Worm (Caenorhabditis elegans) whole organism, young adult: ENCODE measurements around the gene R08C7.4.

ENCODE experiments used
- B0019.2 ChIP-seq: fragments of 200-800 bp; sonication (Bioruptor generic); conservative IDR thresholded peaks from 2 replicates; pipeline ENCODE4 v1.3.6; 2022; ENCODE audit warnings: missing genetic modification reagents, missing genetic modification characterization, missing compliant biosample characterization
- B0261.1 ChIP-seq: sonication (generic microtip); optimal IDR thresholded peaks from 2 replicates; lab custom pipeline; 2016; ENCODE audit warnings: mild to moderate bottlenecking, missing genetic modification characterization, moderate library complexity, missing compliant biosample characterization
- B0336.3 ChIP-seq: fragments of 200-800 bp; sonication (Bioruptor generic); IDR thresholded peaks from 2 replicates; pipeline ENCODE4 v1.3.6; 2022; ENCODE audit warnings: missing genetic modification characterization, missing compliant biosample characterization
- F10E7.11 ChIP-seq: sonication (generic microtip); optimal IDR thresholded peaks from 2 replicates; lab custom pipeline; 2017; ENCODE audit warnings: mild to moderate bottlenecking, missing genetic modification characterization, moderate library complexity, missing compliant biosample characterization
- F49E8.2 ChIP-seq: sonication (generic microtip); optimal IDR thresholded peaks from 3 replicates; lab custom pipeline; 2017; ENCODE audit warnings: missing genetic modification characterization, mild to moderate bottlenecking, missing compliant biosample characterization, antibody characterized with exemption, moderate library complexity; ENCODE audit not compliant: insufficient read depth
- F52B5.7 ChIP-seq: sonication (generic microtip); optimal IDR thresholded peaks from 2 replicates; lab custom pipeline; 2016; ENCODE audit warnings: mild to moderate bottlenecking, missing genetic modification characterization, missing compliant biosample characterization
- K11D2.4 ChIP-seq: fragments of 200-800 bp; sonication (Bioruptor generic); IDR thresholded peaks from 2 replicates; pipeline ENCODE4 v1.3.6; 2022; ENCODE audit warnings: missing genetic modification reagents, missing genetic modification characterization, missing compliant biosample characterization
- K12H6.12 ChIP-seq: fragments of 200-800 bp; sonication (Bioruptor generic); optimal IDR thresholded peaks from 2 replicates; lab custom pipeline; 2018; ENCODE audit warnings: mild to moderate bottlenecking, missing genetic modification characterization, missing compliant biosample characterization
- T26A5.8 ChIP-seq: sonication (generic microtip); optimal IDR thresholded peaks from 2 replicates; lab custom pipeline; 2016; ENCODE audit warnings: missing genetic modification characterization, missing compliant biosample characterization
- Y79H2A.3 ChIP-seq: fragments of 200-800 bp; sonication (Bioruptor generic); conservative IDR thresholded peaks from 2 replicates; pipeline ENCODE4 v1.3.6; 2022; ENCODE audit warnings: missing genetic modification reagents, missing genetic modification characterization, missing compliant biosample characterization
- Y95B8A.8 ChIP-seq: fragments of 200-800 bp; sonication (Bioruptor generic); IDR thresholded peaks from 2 replicates; pipeline ENCODE4 v1.3.6; 2022; ENCODE audit warnings: missing genetic modification reagents, missing genetic modification characterization, missing compliant biosample characterization
- akir-1 ChIP-seq: fragments of 200-800 bp; sonication (Bioruptor generic); optimal IDR thresholded peaks from 2 replicates; lab custom pipeline; 2018; ENCODE audit warnings: mild to moderate bottlenecking, missing genetic modification characterization, moderate library complexity, missing compliant biosample characterization
- aptf-2 ChIP-seq: fragments of 200-800 bp; sonication (Bioruptor generic); conservative IDR thresholded peaks from 2 replicates; pipeline ENCODE4 v1.3.6; 2022; ENCODE audit warnings: missing genetic modification reagents, missing genetic modification characterization, missing compliant biosample characterization
- cebp-1 ChIP-seq, 2 experiments: fragments of 200-800 bp in 1 of 2; sonication (Bioruptor generic) in 1 of 2; sonication (generic microtip) in 1 of 2; IDR thresholded peaks in 1 of 2; optimal IDR thresholded peaks in 1 of 2; 2 replicates each; pipeline versions ENCODE4 v1.3.6 to Lab custom; 2017 to 2022; ENCODE audit warnings: missing compliant biosample characterization in 2 of 2, missing genetic modification characterization in 2 of 2, mild to moderate bottlenecking in 1 of 2, missing genetic modification reagents in 1 of 2, moderate library complexity in 1 of 2
- ceh-91 ChIP-seq: fragments of 200-800 bp; sonication (Bioruptor generic); IDR thresholded peaks from 2 replicates; pipeline ENCODE4 v1.3.6; 2022; ENCODE audit warnings: missing genetic modification reagents, missing genetic modification characterization, missing compliant biosample characterization
- efl-1 ChIP-seq: fragments of 150-350 bp; optimal IDR thresholded peaks from 2 replicates; lab custom pipeline; 2014; ENCODE audit warnings: missing biosample characterization, missing genetic modification reagents, missing genetic modification characterization
- egl-44 ChIP-seq: fragments of 200-800 bp; sonication (Bioruptor generic); IDR thresholded peaks from 2 replicates; pipeline ENCODE4 v1.3.6; 2022; ENCODE audit warnings: missing genetic modification reagents, missing genetic modification characterization, missing compliant biosample characterization
- ets-4 ChIP-seq: fragments of 200-800 bp; sonication (Bioruptor generic); optimal IDR thresholded peaks from 2 replicates; lab custom pipeline; 2018; ENCODE audit warnings: mild to moderate bottlenecking, missing genetic modification characterization, missing compliant biosample characterization
- fkh-3 ChIP-seq: sonication (generic microtip); optimal IDR thresholded peaks from 2 replicates; lab custom pipeline; 2016; ENCODE audit warnings: mild to moderate bottlenecking, missing genetic modification characterization, missing compliant biosample characterization
- hlh-26 ChIP-seq: fragments of 200-800 bp; sonication (Bioruptor generic); conservative IDR thresholded peaks from 2 replicates; pipeline ENCODE4 v1.3.6; 2022; ENCODE audit warnings: missing genetic modification reagents, missing genetic modification characterization, missing compliant biosample characterization
- hsf-1 ChIP-seq: fragments of 200-800 bp; sonication (Bioruptor generic); IDR thresholded peaks from 2 replicates; pipeline ENCODE4 v1.3.6; 2022; ENCODE audit warnings: missing genetic modification reagents, missing genetic modification characterization, missing compliant biosample characterization
- lag-1 ChIP-seq: fragments of 200-800 bp; sonication (Bioruptor generic); IDR thresholded peaks from 2 replicates; pipeline ENCODE4 v1.3.6; 2022; ENCODE audit warnings: missing genetic modification reagents, missing genetic modification characterization, missing compliant biosample characterization
- lin-35 ChIP-seq, 3 experiments: fragments of 150-350 bp in 2 of 3; sonication (generic microtip) in 1 of 3; optimal IDR thresholded peaks; 2 replicates each; lab custom pipeline; 2014 to 2018; ENCODE audit warnings: missing biosample characterization in 3 of 3, missing genetic modification characterization in 3 of 3, missing genetic modification reagents in 3 of 3
- lin-40 ChIP-seq: sonication (generic microtip); optimal IDR thresholded peaks from 2 replicates; lab custom pipeline; 2016; ENCODE audit warnings: missing genetic modification characterization, mild to moderate bottlenecking, missing compliant biosample characterization, missing genotype, missing genetic modification reagents
- lin-54 ChIP-seq: fragments of 200-800 bp; sonication (Bioruptor generic); optimal IDR thresholded peaks from 2 replicates; lab custom pipeline; 2018; ENCODE audit warnings: mild to moderate bottlenecking, missing genetic modification characterization, missing compliant biosample characterization
- lir-1 ChIP-seq: fragments of 200-800 bp; sonication (Bioruptor generic); conservative IDR thresholded peaks from 2 replicates; pipeline ENCODE4 v1.3.6; 2022; ENCODE audit warnings: missing genetic modification reagents, missing genetic modification characterization, missing compliant biosample characterization
- madf-6 ChIP-seq: fragments of 200-800 bp; sonication (Bioruptor generic); IDR thresholded peaks from 2 replicates; pipeline ENCODE4 v1.3.6; 2022; ENCODE audit warnings: missing genetic modification reagents, missing genetic modification characterization, missing compliant biosample characterization
- mes-4 ChIP-seq: sonication (generic microtip); optimal IDR thresholded peaks from 2 replicates; lab custom pipeline; 2016; ENCODE audit warnings: missing genotype, missing genetic modification characterization, missing compliant biosample characterization
- nfya-1 ChIP-seq: sonication (generic microtip); optimal IDR thresholded peaks from 2 replicates; lab custom pipeline; 2017; ENCODE audit warnings: antibody characterized with exemption, missing compliant biosample characterization, missing genetic modification characterization, borderline replicate concordance; ENCODE audit not compliant: insufficient read depth
- nfya-2 ChIP-seq: fragments of 200-800 bp; sonication (Bioruptor generic); IDR thresholded peaks from 2 replicates; pipeline ENCODE4 v1.3.6; 2022; ENCODE audit warnings: missing genetic modification reagents, missing genetic modification characterization, missing compliant biosample characterization
- nhr-27 ChIP-seq: fragments of 200-800 bp; sonication (Bioruptor generic); optimal IDR thresholded peaks from 2 replicates; lab custom pipeline; 2018; ENCODE audit warnings: mild to moderate bottlenecking, missing genetic modification characterization, moderate library complexity, missing compliant biosample characterization
- pbrm-1 ChIP-seq: fragments of 200-800 bp; sonication (Bioruptor generic); IDR thresholded peaks from 2 replicates; pipeline ENCODE4 v1.3.6; 2022; ENCODE audit warnings: missing genetic modification reagents, missing genetic modification characterization, missing compliant biosample characterization
- sea-2 ChIP-seq: fragments of 200-800 bp; sonication (Bioruptor generic); IDR thresholded peaks from 2 replicates; pipeline ENCODE4 v1.3.6; 2022; ENCODE audit warnings: missing genetic modification characterization, missing compliant biosample characterization
- snpc-3.4 ChIP-seq: sonication (generic microtip); optimal IDR thresholded peaks from 2 replicates; lab custom pipeline; 2017; ENCODE audit warnings: missing genetic modification characterization, mild to moderate bottlenecking, missing compliant biosample characterization, antibody characterized with exemption, moderate library complexity, missing genotype, missing genetic modification reagents
- snpc-4 ChIP-seq, 5 experiments: fragments of 150-350 bp in 1 of 5; sonication (generic microtip) in 4 of 5; optimal IDR thresholded peaks; 2 replicates each; lab custom pipeline; 2014 to 2018; ENCODE audit warnings: missing genetic modification characterization in 5 of 5, missing biosample characterization in 3 of 5, antibody characterized with exemption in 2 of 5, mild to moderate bottlenecking in 2 of 5, missing compliant biosample characterization in 2 of 5, missing genotype in 2 of 5, moderate library complexity in 2 of 5, missing genetic modification reagents in 1 of 5
- somi-1 ChIP-seq: fragments of 200-800 bp; sonication (Bioruptor generic); optimal IDR thresholded peaks from 2 replicates; lab custom pipeline; 2018; ENCODE audit warnings: mild to moderate bottlenecking, missing genetic modification characterization, missing compliant biosample characterization
- tlf-1 ChIP-seq: fragments of 200-800 bp; sonication (Bioruptor generic); optimal IDR thresholded peaks from 2 replicates; lab custom pipeline; 2018; ENCODE audit warnings: mild to moderate bottlenecking, missing genetic modification characterization, missing compliant biosample characterization
- unc-130 ChIP-seq: sonication (generic microtip); optimal IDR thresholded peaks from 2 replicates; lab custom pipeline; 2016; ENCODE audit warnings: missing genetic modification reagents, missing genetic modification characterization, missing compliant biosample characterization
- unc-62 ChIP-seq: fragments of 150-350 bp; optimal IDR thresholded peaks from 2 replicates; lab custom pipeline; 2014; ENCODE audit warnings: missing biosample characterization, missing genetic modification reagents, missing genetic modification characterization
- zfh-2 ChIP-seq: fragments of 200-800 bp; sonication (Bioruptor generic); conservative IDR thresholded peaks from 2 replicates; pipeline ENCODE4 v1.3.6; 2022; ENCODE audit warnings: missing genetic modification reagents, missing genetic modification characterization, missing compliant biosample characterization
- ztf-22 ChIP-seq: fragments of 200-800 bp; sonication (Bioruptor generic); optimal IDR thresholded peaks from 2 replicates; lab custom pipeline; 2018; ENCODE audit warnings: mild to moderate bottlenecking, missing genetic modification characterization, moderate library complexity, missing compliant biosample characterization
- ztf-26 ChIP-seq: sonication (generic microtip); optimal IDR thresholded peaks from 2 replicates; lab custom pipeline; 2017; ENCODE audit warnings: missing genetic modification characterization, missing compliant biosample characterization
- ztf-28 ChIP-seq: fragments of 200-800 bp; sonication (Bioruptor generic); IDR thresholded peaks from 2 replicates; pipeline ENCODE4 v1.3.6; 2022; ENCODE audit warnings: missing genetic modification reagents, missing genetic modification characterization, missing compliant biosample characterization

R08C7.4 gene

DNA sequence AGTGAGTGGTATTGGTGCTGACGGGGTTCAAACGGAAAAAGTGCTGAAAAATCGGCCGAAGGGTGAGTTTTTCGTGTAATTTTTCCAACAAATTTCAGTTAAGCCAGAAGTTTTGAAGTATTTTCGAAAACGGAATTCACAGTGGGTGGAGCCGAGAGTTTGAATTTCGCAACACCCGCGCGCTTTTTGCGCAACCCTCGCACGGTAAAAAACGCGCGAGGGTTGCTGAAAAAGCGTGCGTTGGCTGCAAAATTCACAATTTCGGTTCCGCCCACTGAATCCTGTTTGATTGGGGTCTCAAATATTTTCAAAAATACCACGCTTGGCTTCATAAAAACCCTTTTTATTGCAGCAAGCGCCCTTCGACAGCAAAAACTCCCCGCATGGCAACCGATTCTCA, 12.5 kb downstream of the R08C7.4 start (continued):
- TF ChIP-seq efl-1, result no peak
- TF ChIP-seq cebp-1 (GFP tag; IDR thresholded peaks at IDR 0.05; lab: Robert Waterston, UW), result no peak
- peak; percentile 91 for TF ChIP-seq cebp-1 (tag; optimal IDR thresholded peaks at IDR 0.05; lab: Kevin White, UChicago)
- TF ChIP-seq fkh-3 (tag; lab: Kevin White, UChicago), result no peak
- peak; percentile 67 for TF ChIP-seq madf-6
- no peak for TF ChIP-seq ztf-22 (GFP tag; lab: Kevin White, UChicago)
- no peak for TF ChIP-seq nfya-1
- TF ChIP-seq aptf-2 (GFP tag; lab: Robert Waterston, UW), result no peak
- TF ChIP-seq pbrm-1, result peak; percentile 57
- no peak for TF ChIP-seq akir-1 (GFP tag; lab: Kevin White, UChicago)
- peak; percentile 56; the same call in 1 of the 2 replicates for TF ChIP-seq ztf-28 (GFP tag; lab: Robert Waterston, UW)
- no peak for TF ChIP-seq egl-44 (GFP tag; lab: Robert Waterston, UW)
- TF ChIP-seq hsf-1 (GFP tag; lab: Robert Waterston, UW), result 0 out of 2 replicates have a peak, but pooled peaks have one; percentile 30
- TF ChIP-seq zfh-2 (GFP tag; lab: Robert Waterston, UW), result 0 out of 2 replicates have a peak, but pooled peaks have one; percentile 13
- TF ChIP-seq K11D2.4 (GFP tag; lab: Robert Waterston, UW), result no peak
- TF ChIP-seq B0261.1 (tag; lab: Kevin White, UChicago), result no peak

DNA sequence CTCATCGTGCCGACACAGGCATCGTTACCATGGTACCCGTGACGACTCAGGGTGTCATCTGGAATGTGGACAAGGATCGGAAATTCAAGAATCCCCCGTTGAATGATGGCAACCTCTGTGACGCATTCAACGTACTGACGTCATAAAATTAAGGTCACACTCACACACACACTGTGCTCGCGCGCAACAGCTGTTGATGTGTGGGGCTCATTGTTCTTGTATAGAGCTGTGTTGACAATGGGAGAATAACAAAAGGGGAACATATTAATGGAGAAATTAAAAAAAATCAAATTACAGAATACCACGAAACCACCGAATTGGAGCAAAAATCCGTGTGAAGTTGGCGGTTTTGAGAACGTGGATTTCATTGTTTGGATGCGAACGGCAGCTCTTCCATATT, 13.5 kb downstream of the R08C7.4 start:
- TF ChIP-seq B0019.2 (no peak), unc-62 (GFP tag; lab: Kevin White, UChicago) (no peak), mes-4 (tag; lab: Kevin White, UChicago) (no peak), unc-130 (GFP tag; lab: Kevin White, UChicago) (no peak), ztf-26 (tag; lab: Kevin White, UChicago) (no peak), ets-4 (GFP tag; lab: Kevin White, UChicago) (no peak), ztf-22 (GFP tag; lab: Kevin White, UChicago) (no peak), Y95B8A.8 (GFP tag; lab: Robert Waterston, UW) (no peak), K12H6.12 (tag; lab: Kevin White, UChicago) (no peak), F52B5.7 (tag; lab: Kevin White, UChicago) (no peak), madf-6 (no peak), T26A5.8 (tag; lab: Kevin White, UChicago) (no peak), tlf-1 (no peak), nfya-2 (no peak), nhr-27 (tag; lab: Kevin White, UChicago) (no peak), B0336.3 (no peak), sea-2 (GFP tag; lab: Robert Waterston, UW) (no peak), lag-1 (no peak), somi-1 (no peak), lir-1 (no peak)

DNA sequence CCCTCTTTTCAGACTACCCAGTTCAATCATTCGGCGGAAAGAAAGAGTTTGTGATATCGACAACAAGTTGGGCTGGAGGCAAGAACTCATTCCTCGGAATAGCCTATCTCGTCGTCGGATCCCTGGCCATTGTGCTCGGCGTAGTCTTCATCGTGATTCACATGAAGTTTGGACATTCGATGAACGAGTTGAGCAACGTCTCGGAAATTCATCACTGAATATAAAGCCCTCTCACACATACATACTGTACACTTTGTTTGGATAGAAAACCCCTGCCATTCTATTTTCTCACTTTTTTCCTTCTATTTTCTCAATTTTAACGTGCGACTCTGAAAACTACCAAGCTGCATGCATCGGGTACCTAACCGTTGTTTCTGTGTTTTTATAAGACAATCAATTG, 14.6 kb downstream of the R08C7.4 start, which contains the start of gene R08C7.12:
Gene R08C7.12, plus strand, starts transcription at position 301 of the 400 bp plus-strand sequence.
- TF ChIP-seq lin-40 (tag; lab: Kevin White, UChicago), result no peak
- peak; percentile 23; the same call in 1 of the 2 replicates for TF ChIP-seq madf-6

DNA sequence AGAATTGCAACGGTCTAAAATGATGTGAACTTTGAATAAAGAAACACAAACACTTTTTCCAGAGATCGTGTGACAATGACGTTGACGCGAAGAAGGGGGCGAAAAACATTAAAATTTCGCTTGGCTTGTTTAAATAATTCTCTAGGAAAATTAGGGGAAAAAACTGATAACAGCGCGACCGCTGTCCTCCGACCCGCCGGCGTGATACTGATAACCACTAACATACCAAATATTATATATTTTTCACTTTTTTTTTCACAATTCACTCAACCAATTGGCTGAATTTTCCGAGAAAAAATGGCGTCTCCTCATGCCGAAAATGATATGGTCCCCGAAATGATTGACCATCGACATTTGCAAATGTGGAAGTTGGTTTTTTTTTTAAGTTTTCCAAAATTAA, 15.0 kb downstream of the R08C7.4 start:
- TF ChIP-seq akir-1 (GFP tag; lab: Kevin White, UChicago) (no peak), F10E7.11 (tag; lab: Kevin White, UChicago) (peak; percentile 51), lin-35 (GFP tag; optimal IDR thresholded peaks at IDR 0.05; lab: Kevin White, UChicago) (peak in 1 of 3 experiments; percentile 50), zfh-2 (GFP tag; lab: Robert Waterston, UW) (no peak), hlh-26 (GFP tag; lab: Robert Waterston, UW) (no peak), lin-54 (peak; percentile 4), madf-6 (peak; percentile 46; the same call in 1 of the 2 replicates), ceh-91 (GFP tag; lab: Robert Waterston, UW) (peak; percentile 22), snpc-4 (GFP tag; optimal IDR thresholded peaks at IDR 0.05; lab: Kevin White, UChicago) (no peak), snpc-4 (tag; optimal IDR thresholded peaks at IDR 0.05; lab: Kevin White, UChicago) (peak in 2 of 4 experiments; percentile 22 to 47), Y95B8A.8 (GFP tag; lab: Robert Waterston, UW) (peak; percentile 70; the same call in 1 of the 2 replicates), mes-4 (tag; lab: Kevin White, UChicago) (peak; percentile 38), Y79H2A.3 (peak; percentile 40; the same call in 1 of the 2 replicates), snpc-3.4 (no peak), F49E8.2 (tag; lab: Kevin White, UChicago) (peak; percentile 41)
